Worm (Caenorhabditis elegans): ENCODE data around the gene C18D4.12.

- no peak for TF ChIP-seq nfya-1 (tag; optimal IDR thresholded peaks at IDR 0.05; ENCODE audit: insufficient read depth)
- TF ChIP-seq fos-1 (tag; optimal IDR thresholded peaks at IDR 0.05): no peak
- no peak for TF ChIP-seq fkh-2 (tag; optimal IDR thresholded peaks at IDR 0.05)
- no peak for TF ChIP-seq pha-4 (tag; optimal IDR thresholded peaks at IDR 0.05)
- no peak for TF ChIP-seq nhr-11 (tag; optimal IDR thresholded peaks at IDR 0.05)
- TF ChIP-seq ztf-11 (tag; optimal IDR thresholded peaks at IDR 0.05): no peak
- no peak for TF ChIP-seq mdl-1 (tag; optimal IDR thresholded peaks at IDR 0.05)
These were observed 30.3 kb downstream of the C18D4.12 start for ce11 chrV:17500055-17500454.
